Fruit fly (Drosophila melanogaster): Measurements from ENCODE around the gene CG31248.

The CG31248 gene

dm6 chr3R:7108589-7109312 is 20.4 kb upstream of the CG31248 start (continued):
- TF ChIP-seq CG5953 (GFP tag; IDR thresholded peaks at IDR 0.05) (no peak), Abd-B (GFP tag; optimal IDR thresholded peaks at IDR 0.05) (peak; percentile 92), CG4424 (GFP tag; optimal IDR thresholded peaks at IDR 0.05) (peak; percentile 97), Nf-YC (tag; optimal IDR thresholded peaks at IDR 0.05) (peak; percentile 65), CG32772 (GFP tag; IDR thresholded peaks at IDR 0.05) (no peak), cato (GFP tag; optimal IDR thresholded peaks at IDR 0.05; ENCODE audit: borderline replicate concordance) (peak; percentile 95), CG18011 (GFP tag; optimal IDR thresholded peaks at IDR 0.05) (peak; percentile 49), CG15696 (tag; optimal IDR thresholded peaks at IDR 0.05) (peak; percentile 99), ab (GFP tag; optimal IDR thresholded peaks at IDR 0.05) (peak; percentile 74), tup (GFP tag; optimal IDR thresholded peaks at IDR 0.05) (peak; percentile 63), CG9437 (GFP tag; optimal IDR thresholded peaks at IDR 0.05) (peak; percentile 92), CG6854 (GFP tag; optimal IDR thresholded peaks at IDR 0.05) (peak; percentile 60), Nf-YB (GFP tag; optimal IDR thresholded peaks at IDR 0.05) (peak; percentile 86), CG6254 (GFP tag; optimal IDR thresholded peaks at IDR 0.05) (peak; percentile 93), bigmax (GFP tag; optimal IDR thresholded peaks at IDR 0.05) (no peak), CG4854 (GFP tag; optimal IDR thresholded peaks at IDR 0.05) (peak; percentile 81), kay (GFP tag; optimal IDR thresholded peaks at IDR 0.05) (peak; percentile 91), Bgb (GFP tag; IDR thresholded peaks at IDR 0.05; ENCODE audit: partially characterized antibody) (no peak), chn (GFP tag; optimal IDR thresholded peaks at IDR 0.05) (peak; percentile 95), CG31224 (GFP tag; IDR thresholded peaks at IDR 0.05) (no peak), run (tag; optimal IDR thresholded peaks at IDR 0.05) (peak; percentile 82), Elba2 (GFP tag; optimal IDR thresholded peaks at IDR 0.05) (peak; percentile 86), mam (GFP tag; optimal IDR thresholded peaks at IDR 0.05) (peak; percentile 63), Vsx1 (GFP tag; optimal IDR thresholded peaks at IDR 0.05) (peak; percentile 70), CG33213 (GFP tag; optimal IDR thresholded peaks at IDR 0.05) (peak; percentile 85), CG15011 (GFP tag; optimal IDR thresholded peaks at IDR 0.05) (peak; percentile 87), tgo (GFP tag; IDR thresholded peaks at IDR 0.05) (no peak), her (GFP tag; optimal IDR thresholded peaks at IDR 0.05) (peak; percentile 38), CG10147 (GFP tag; optimal IDR thresholded peaks at IDR 0.05) (peak; percentile 72), tll (GFP tag; optimal IDR thresholded peaks at IDR 0.05) (peak in 1 of 2 experiments; percentile 76), eve (GFP tag; optimal IDR thresholded peaks at IDR 0.05) (peak in 1 of 2 experiments; percentile 52), Doc2 (GFP tag; IDR thresholded peaks at IDR 0.05) (no peak), CG7745 (tag; optimal IDR thresholded peaks at IDR 0.05) (peak; percentile 72), Trl (optimal IDR thresholded peaks at IDR 0.05) (peak in 1 of 2 experiments; percentile 69), Trl (GFP tag; optimal IDR thresholded peaks at IDR 0.05) (peak; percentile 76), Bdp1 (GFP tag; optimal IDR thresholded peaks at IDR 0.05) (peak; percentile 70), da (GFP tag; optimal IDR thresholded peaks at IDR 0.05) (peak; percentile 64), CG16813 (GFP tag; IDR thresholded peaks at IDR 0.05; ENCODE audit: partially characterized antibody) (no peak), Lhr (GFP tag; optimal IDR thresholded peaks at IDR 0.05) (peak; percentile 94), ERR (GFP tag; optimal IDR thresholded peaks at IDR 0.05) (peak; percentile 22), CG16863 (GFP tag; optimal IDR thresholded peaks at IDR 0.05) (peak; percentile 91), CG11695 (GFP tag; IDR thresholded peaks at IDR 0.05) (no peak), CG6813 (GFP tag; optimal IDR thresholded peaks at IDR 0.05) (peak; percentile 92), abd-A (tag; optimal IDR thresholded peaks at IDR 0.05) (no peak), gcm (GFP tag; optimal IDR thresholded peaks at IDR 0.05) (peak; percentile 97), NfI (GFP tag; optimal IDR thresholded peaks at IDR 0.05) (peak; percentile 80), Kr (GFP tag; optimal IDR thresholded peaks at IDR 0.05) (peak; percentile 83), CG4328 (GFP tag; optimal IDR thresholded peaks at IDR 0.05) (peak; percentile 88), p53 (GFP tag; optimal IDR thresholded peaks at IDR 0.05) (peak; percentile 4)

Data from whole organism, embryonic.